Fruit fly (Drosophila melanogaster): Measurements from ENCODE around the gene obst-H.

The obst-H gene

dm6 chr3L:15563058-15563850 is 34.2 kb upstream of the obst-H start, which contains the start of the genes CG7739 and SCCRO (continued):
- TF ChIP-seq CG15073 (GFP tag; optimal IDR thresholded peaks at IDR 0.05), result peak; percentile 96
- 0 out of 3 replicates have a peak, but pooled peaks have one; percentile 34 for TF ChIP-seq CG14860 (GFP tag; IDR thresholded peaks at IDR 0.05; ENCODE audit: partially characterized antibody)
- peak; percentile 57 for TF ChIP-seq ind (GFP tag; optimal IDR thresholded peaks at IDR 0.05)
- TF ChIP-seq cato (GFP tag; optimal IDR thresholded peaks at IDR 0.05; ENCODE audit: borderline replicate concordance), result peak; percentile 5
- TF ChIP-seq Fer1 (GFP tag; optimal IDR thresholded peaks at IDR 0.05), result no peak
- TF ChIP-seq sens-2 (GFP tag; IDR thresholded peaks at IDR 0.05), result no peak
- TF ChIP-seq Lhr (GFP tag; optimal IDR thresholded peaks at IDR 0.05), result no peak
- no peak for TF ChIP-seq CrebB (tag; optimal IDR thresholded peaks at IDR 0.05)
- TF ChIP-seq CG15601 (tag; optimal IDR thresholded peaks at IDR 0.05), result peak; percentile 52
- peak; percentile 62; the same call in 1 of the 2 replicates for TF ChIP-seq CG1024 (GFP tag; IDR thresholded peaks at IDR 0.05)
- peak; percentile 46; the same call in 1 of the 2 replicates for TF ChIP-seq Awh (GFP tag; IDR thresholded peaks at IDR 0.05)
- peak; percentile 34; the same call in 1 of the 2 replicates for TF ChIP-seq hbn (GFP tag; IDR thresholded peaks at IDR 0.05; ENCODE audit: partially characterized antibody)
- peak; percentile 47; the same call in 2 of the 3 replicates for TF ChIP-seq CG16813 (GFP tag; IDR thresholded peaks at IDR 0.05; ENCODE audit: partially characterized antibody)
- TF ChIP-seq CG9932 (GFP tag; IDR thresholded peaks at IDR 0.05), result peak; percentile 81
- peak; percentile 71 for TF ChIP-seq CG30403 (GFP tag; optimal IDR thresholded peaks at IDR 0.05)
- peak; percentile 56; the same call in 1 of the 2 replicates for TF ChIP-seq CG4730 (GFP tag; IDR thresholded peaks at IDR 0.05)
- TF ChIP-seq CG10543 (GFP tag; optimal IDR thresholded peaks at IDR 0.05), result peak; percentile 50
- TF ChIP-seq oc (tag; optimal IDR thresholded peaks at IDR 0.05), result no peak
- peak; percentile 60 for TF ChIP-seq CG9727 (GFP tag; optimal IDR thresholded peaks at IDR 0.05)
- TF ChIP-seq so (GFP tag; IDR thresholded peaks at IDR 0.05), result no peak
- TF ChIP-seq CG34376 (GFP tag; optimal IDR thresholded peaks at IDR 0.05), result peak; percentile 3
- peak; percentile 30 for TF ChIP-seq Dip3 (GFP tag; optimal IDR thresholded peaks at IDR 0.05)
- TF ChIP-seq fd96Cb (tag; optimal IDR thresholded peaks at IDR 0.05), result peak; percentile 33
- TF ChIP-seq CG11398 (GFP tag; optimal IDR thresholded peaks at IDR 0.05), result peak; percentile 26
- TF ChIP-seq ERR (GFP tag; optimal IDR thresholded peaks at IDR 0.05), result no peak
- peak; percentile 8; the same call in 1 of the 2 replicates for TF ChIP-seq ham (GFP tag; IDR thresholded peaks at IDR 0.05)
- no peak for TF ChIP-seq CG16779 (GFP tag; IDR thresholded peaks at IDR 0.05)
- TF ChIP-seq nmo (GFP tag; optimal IDR thresholded peaks at IDR 0.05), result peak; percentile 65
- TF ChIP-seq Deaf1 (tag; optimal IDR thresholded peaks at IDR 0.05), result no peak
- TF ChIP-seq Atf3 (GFP tag; optimal IDR thresholded peaks at IDR 0.05), result no peak
- TF ChIP-seq CG11696 (GFP tag; IDR thresholded peaks at IDR 0.05), result peak; percentile 57; the same call in 1 of the 2 replicates
- no peak for TF ChIP-seq CG7963 (GFP tag; IDR thresholded peaks at IDR 0.05; ENCODE audit: partially characterized antibody)
- TF ChIP-seq B-H2 (GFP tag; optimal IDR thresholded peaks at IDR 0.05), result peak; percentile 49
- TF ChIP-seq dati (GFP tag; IDR thresholded peaks at IDR 0.05), result no peak
- no peak for TF ChIP-seq tna (GFP tag; IDR thresholded peaks at IDR 0.05; ENCODE audit: partially characterized antibody)
- TF ChIP-seq CG12391 (tag; optimal IDR thresholded peaks at IDR 0.05), result peak; percentile 76
- peak; percentile 42 for TF ChIP-seq YL-1 (GFP tag; optimal IDR thresholded peaks at IDR 0.05)
- TF ChIP-seq caup (GFP tag; optimal IDR thresholded peaks at IDR 0.05; ENCODE audit: severe bottlenecking), result no peak
- no peak for TF ChIP-seq CG13123 (GFP tag; optimal IDR thresholded peaks at IDR 0.05)
- TF ChIP-seq CTCF (GFP tag; optimal IDR thresholded peaks at IDR 0.05), result no peak
- peak; percentile 64 for TF ChIP-seq PHDP (tag; optimal IDR thresholded peaks at IDR 0.05)
- peak; percentile 65 for TF ChIP-seq CG17328 (GFP tag; IDR thresholded peaks at IDR 0.05)
- no peak for TF ChIP-seq usp (GFP tag; optimal IDR thresholded peaks at IDR 0.05)
- TF ChIP-seq CG17385 (GFP tag; optimal IDR thresholded peaks at IDR 0.05), result peak; percentile 42
- no peak for TF ChIP-seq cg (GFP tag; optimal IDR thresholded peaks at IDR 0.05)

Data from whole organism, embryonic.